4 fruit fly cellular contexts compared by ENCODE assay signal in genomic region chr3R:8867325-8868104, dm6.
TF ChIP-seq lines count a peak whose summit lies in the region.

No protein-coding gene starts in this region.

- TF ChIP-seq CTCF in whole organism, embryonic (GFP tag; optimal IDR thresholded peaks at IDR 0.05; lab: Kevin White, UChicago): no peak

TF ChIP-seq in whole organism, embryonic, 481 proteins besides CTCF, POLR2A, EP300 and RAD21 (continues in another document):
- TF ChIP-seq CG10979 (tag; optimal IDR thresholded peaks at IDR 0.05; lab: Kevin White, UChicago): peak; percentile 85
- peak; percentile 58 for TF ChIP-seq Abd-B (GFP tag; optimal IDR thresholded peaks at IDR 0.05; lab: Kevin White, UChicago)
- TF ChIP-seq CG7745 (tag; optimal IDR thresholded peaks at IDR 0.05; lab: Kevin White, UChicago): no peak
- TF ChIP-seq Sox102F (GFP tag; optimal IDR thresholded peaks at IDR 0.05; lab: Kevin White, UChicago): peak; percentile 80
- TF ChIP-seq Hr51 (GFP tag; optimal IDR thresholded peaks at IDR 0.05; lab: Kevin White, UChicago): peak in 1 of 2 experiments; percentile 85
- TF ChIP-seq Asciz (GFP tag; optimal IDR thresholded peaks at IDR 0.05; lab: Kevin White, UChicago): peak; percentile 53
- TF ChIP-seq Opbp (GFP tag; IDR thresholded peaks at IDR 0.05; lab: Robert Waterston, UW; ENCODE audit: partially characterized antibody): no peak
- peak; percentile 75 for TF ChIP-seq CG8388 (GFP tag; optimal IDR thresholded peaks at IDR 0.05; lab: Kevin White, UChicago)
- peak; percentile 47 for TF ChIP-seq CG3281 (GFP tag; optimal IDR thresholded peaks at IDR 0.05; lab: Kevin White, UChicago)
- TF ChIP-seq CG3065 (GFP tag; optimal IDR thresholded peaks at IDR 0.05; lab: Kevin White, UChicago): peak; percentile 33
- peak; percentile 2 for TF ChIP-seq CG30431 (GFP tag; optimal IDR thresholded peaks at IDR 0.05; lab: Kevin White, UChicago)
- peak; percentile 54; the same call in 1 of the 2 replicates for TF ChIP-seq slbo (GFP tag; IDR thresholded peaks at IDR 0.05; lab: Robert Waterston, UW)
- TF ChIP-seq CG8924 (tag; optimal IDR thresholded peaks at IDR 0.05; lab: Kevin White, UChicago): peak; percentile 54
- TF ChIP-seq CG18262 (tag; optimal IDR thresholded peaks at IDR 0.05; lab: Kevin White, UChicago): peak; percentile 81
- peak; percentile 11 for TF ChIP-seq salm (tag; optimal IDR thresholded peaks at IDR 0.05; lab: Kevin White, UChicago)
- TF ChIP-seq CG5180 (GFP tag; optimal IDR thresholded peaks at IDR 0.05; lab: Kevin White, UChicago): peak; percentile 33
- peak; percentile 56 for TF ChIP-seq CG6689 (GFP tag; IDR thresholded peaks at IDR 0.05; lab: Robert Waterston, UW)
- TF ChIP-seq CG2199 (GFP tag; IDR thresholded peaks at IDR 0.05; lab: Robert Waterston, UW): peak; percentile 93
- peak; percentile 66 for TF ChIP-seq gcm (GFP tag; optimal IDR thresholded peaks at IDR 0.05; lab: Kevin White, UChicago)
- TF ChIP-seq lola (GFP tag; optimal IDR thresholded peaks at IDR 0.05; lab: Kevin White, UChicago): peak in 1 of 3 experiments; percentile 84
- TF ChIP-seq CG13775 (GFP tag; optimal IDR thresholded peaks at IDR 0.05; lab: Kevin White, UChicago): peak; percentile 26
- peak; percentile 90 for TF ChIP-seq gem (tag; optimal IDR thresholded peaks at IDR 0.05; lab: Kevin White, UChicago)

TF ChIP-seq in whole organism, prepupa, 60 proteins besides CTCF, POLR2A, EP300 and RAD21:
- peak; percentile 36 for TF ChIP-seq OdsH (GFP tag; optimal IDR thresholded peaks at IDR 0.05; lab: Kevin White, UChicago)
- TF ChIP-seq achi (GFP tag; optimal IDR thresholded peaks at IDR 0.05; lab: Kevin White, UChicago): peak; percentile 33
- TF ChIP-seq CG8632 (GFP tag; optimal IDR thresholded peaks at IDR 0.05; lab: Kevin White, UChicago): peak; percentile 15
- TF ChIP-seq Hr4 (GFP tag; optimal IDR thresholded peaks at IDR 0.05; lab: Kevin White, UChicago): peak; percentile 12
- peak; percentile 42 for TF ChIP-seq CG15336 (GFP tag; IDR thresholded peaks at IDR 0.05; lab: Robert Waterston, UW)
- TF ChIP-seq Ets96B (tag; optimal IDR thresholded peaks at IDR 0.05; lab: Kevin White, UChicago): peak; percentile 5
- no peak for TF ChIP-seq lz (GFP tag; optimal IDR thresholded peaks at IDR 0.05; lab: Kevin White, UChicago)
- peak; percentile 47 for TF ChIP-seq acj6 (GFP tag; optimal IDR thresholded peaks at IDR 0.05; lab: Kevin White, UChicago)
- peak; percentile 14 for TF ChIP-seq CG6276 (GFP tag; optimal IDR thresholded peaks at IDR 0.05; lab: Kevin White, UChicago)
- TF ChIP-seq esn (GFP tag; optimal IDR thresholded peaks at IDR 0.05; lab: Kevin White, UChicago): peak; percentile 30
- TF ChIP-seq CG34406 (GFP tag; optimal IDR thresholded peaks at IDR 0.05; lab: Kevin White, UChicago): peak; percentile 31
- no peak for TF ChIP-seq dsx (GFP tag; optimal IDR thresholded peaks at IDR 0.05; lab: Kevin White, UChicago; ENCODE audit: poor library complexity, severe bottlenecking)
- TF ChIP-seq CG10631 (GFP tag; optimal IDR thresholded peaks at IDR 0.05; lab: Kevin White, UChicago): peak; percentile 49
- TF ChIP-seq Eip78C (GFP tag; lab: Kevin White, UChicago): peak; percentile 58
- no peak for TF ChIP-seq fd85E (GFP tag; optimal IDR thresholded peaks at IDR 0.05; lab: Kevin White, UChicago)
- no peak for TF ChIP-seq CG3032 (tag; optimal IDR thresholded peaks at IDR 0.05; lab: Kevin White, UChicago)
- peak in 1 of 2 experiments; percentile 21 for TF ChIP-seq salr (GFP tag; optimal IDR thresholded peaks at IDR 0.05; lab: Kevin White, UChicago)
- peak; percentile 38 for TF ChIP-seq CG32006 (GFP tag; optimal IDR thresholded peaks at IDR 0.05; lab: Kevin White, UChicago)
- peak; percentile 14 for TF ChIP-seq svp (GFP tag; lab: Kevin White, UChicago)

TF ChIP-seq in whole organism, pupa, 21 proteins besides CTCF, POLR2A, EP300 and RAD21:
- TF ChIP-seq Snoo (tag; optimal IDR thresholded peaks at IDR 0.05; lab: Kevin White, UChicago) (no peak), CG12605 (GFP tag; IDR thresholded peaks at IDR 0.05; lab: Robert Waterston, UW) (no peak), CG15710 (tag; optimal IDR thresholded peaks at IDR 0.05; lab: Kevin White, UChicago) (peak; percentile 26), D1 (tag; optimal IDR thresholded peaks at IDR 0.05; lab: Kevin White, UChicago) (peak; percentile 35), rn (GFP tag; IDR thresholded peaks at IDR 0.05; lab: Robert Waterston, UW) (no peak), CG4496 (GFP tag; IDR thresholded peaks at IDR 0.05; lab: Robert Waterston, UW) (no peak), CG13204 (GFP tag; optimal IDR thresholded peaks at IDR 0.05; lab: Kevin White, UChicago) (no peak), EcR (GFP tag; optimal IDR thresholded peaks at IDR 0.05; lab: Kevin White, UChicago) (no peak), CG32121 (GFP tag; IDR thresholded peaks at IDR 0.05; lab: Robert Waterston, UW) (peak; percentile 15; the same call in 1 of the 2 replicates), Ets98B (GFP tag; IDR thresholded peaks at IDR 0.05; lab: Robert Waterston, UW) (no peak), fd96Ca (GFP tag; IDR thresholded peaks at IDR 0.05; lab: Robert Waterston, UW) (no peak), Pif1A (GFP tag; optimal IDR thresholded peaks at IDR 0.05; lab: Kevin White, UChicago) (no peak), CG9948 (tag; optimal IDR thresholded peaks at IDR 0.05; lab: Kevin White, UChicago) (peak; percentile 32), CG10348 (GFP tag; IDR thresholded peaks at IDR 0.05; lab: Robert Waterston, UW) (no peak), CG14655 (GFP tag; optimal IDR thresholded peaks at IDR 0.05; lab: Kevin White, UChicago) (peak; percentile 58), CG34367 (tag; optimal IDR thresholded peaks at IDR 0.05; lab: Kevin White, UChicago) (no peak), CG8301 (tag; optimal IDR thresholded peaks at IDR 0.05; lab: Kevin White, UChicago) (peak; percentile 24), CG8159 (tag; optimal IDR thresholded peaks at IDR 0.05; lab: Kevin White, UChicago) (peak; percentile 47), CG17806 (tag; optimal IDR thresholded peaks at IDR 0.05; lab: Kevin White, UChicago) (no peak), Pif1B (GFP tag; optimal IDR thresholded peaks at IDR 0.05; lab: Kevin White, UChicago) (no peak), gl (tag; optimal IDR thresholded peaks at IDR 0.05; lab: Kevin White, UChicago) (no peak)

TF ChIP-seq in whole organism, wandering third instar larva, 38 proteins besides CTCF, POLR2A, EP300 and RAD21:
- TF ChIP-seq Hr78 (GFP tag; optimal IDR thresholded peaks at IDR 0.05; lab: Kevin White, UChicago) (no peak), Mio (GFP tag; optimal IDR thresholded peaks at IDR 0.05; lab: Kevin White, UChicago) (no peak), dsf (GFP tag; optimal IDR thresholded peaks at IDR 0.05; lab: Kevin White, UChicago; ENCODE audit: borderline replicate concordance) (no peak), Sp1 (GFP tag; optimal IDR thresholded peaks at IDR 0.05; lab: Kevin White, UChicago) (peak; percentile 59), foxo (GFP tag; optimal IDR thresholded peaks at IDR 0.05; lab: Kevin White, UChicago) (peak in 1 of 2 experiments; percentile 18), N (GFP tag; optimal IDR thresholded peaks at IDR 0.05; lab: Kevin White, UChicago) (no peak), jim (GFP tag; optimal IDR thresholded peaks at IDR 0.05; lab: Kevin White, UChicago) (no peak), CrebA (GFP tag; optimal IDR thresholded peaks at IDR 0.05; lab: Kevin White, UChicago; ENCODE audit: borderline replicate concordance) (no peak), h (GFP tag; optimal IDR thresholded peaks at IDR 0.05; lab: Kevin White, UChicago) (no peak), OdsH (GFP tag; optimal IDR thresholded peaks at IDR 0.05; lab: Kevin White, UChicago) (peak; percentile 11), psq (GFP tag; optimal IDR thresholded peaks at IDR 0.05; lab: Kevin White, UChicago) (peak; percentile 31), ey (GFP tag; optimal IDR thresholded peaks at IDR 0.05; lab: Kevin White, UChicago) (no peak), brk (GFP tag; optimal IDR thresholded peaks at IDR 0.05; lab: Kevin White, UChicago) (no peak), Rel (GFP tag; optimal IDR thresholded peaks at IDR 0.05; lab: Kevin White, UChicago) (no peak), Rel (tag; optimal IDR thresholded peaks at IDR 0.05; lab: Kevin White, UChicago) (no peak), Myc (optimal IDR thresholded peaks at IDR 0.05; lab: Kevin White, UChicago) (no peak), br (GFP tag; optimal IDR thresholded peaks at IDR 0.05; lab: Kevin White, UChicago) (no peak), HLH106 (tag; optimal IDR thresholded peaks at IDR 0.05; lab: Kevin White, UChicago) (peak; percentile 24)

Comparison
In these comparisons a context has a peak if more than half of its experiments do, and no peak if none do; other contexts are left out.
1. Of the 7 proteins assayed by ChIP-seq in both whole organism, embryonic and whole organism, prepupa: peak only in whole organism, embryonic: Blimp-1 and Sox102F; only in whole organism, prepupa: none; in both: none; in neither: 5.